Fruit fly (Drosophila melanogaster) whole organism, embryonic: Measurements from ENCODE around the gene Sfxn2.

ENCODE experiments used
- CG11456 ChIP-seq: fragments of 200-800 bp; sonication (Bioruptor generic); IDR thresholded peaks from 3 replicates; pipeline ENCODE4 v1.3.6; 2022; ENCODE audit warnings: missing biosample characterization, missing genetic modification characterization
- CG11696 ChIP-seq: fragments of 200-800 bp; sonication (Bioruptor generic); IDR thresholded peaks from 2 replicates; pipeline ENCODE4 v1.3.6; 2022; ENCODE audit warnings: missing biosample characterization, missing genetic modification characterization
- CG13775 ChIP-seq: fragments of 200-800 bp; sonication (Bioruptor generic); optimal IDR thresholded peaks from 3 replicates; lab custom pipeline; 2017; ENCODE audit warnings: missing biosample characterization, mild to moderate bottlenecking, missing genetic modification characterization
- CG14667 ChIP-seq: fragments of 200-800 bp; sonication (Bioruptor generic); IDR thresholded peaks from 2 replicates; pipeline ENCODE4 v1.3.6; 2022; ENCODE audit warnings: missing biosample characterization, missing genetic modification characterization
- CG15479 ChIP-seq: fragments of 200-800 bp; sonication (Bioruptor generic); optimal IDR thresholded peaks from 3 replicates; lab custom pipeline; 2019; ENCODE audit warnings: missing biosample characterization, mild to moderate bottlenecking, missing genetic modification characterization, moderate library complexity
- CG17802 ChIP-seq: fragments of 200-800 bp; sonication (Bioruptor generic); optimal IDR thresholded peaks from 2 replicates; lab custom pipeline; 2018; ENCODE audit warnings: missing biosample characterization, mild to moderate bottlenecking, missing genetic modification characterization, moderate library complexity
- CG18599 ChIP-seq: fragments of 200-800 bp; sonication (Bioruptor generic); optimal IDR thresholded peaks from 3 replicates; lab custom pipeline; 2017; ENCODE audit warnings: missing biosample characterization, missing genetic modification characterization, mild to moderate bottlenecking, moderate library complexity, missing genetic modification reagents
- CG2116 ChIP-seq: fragments of 200-800 bp; sonication (Bioruptor generic); optimal IDR thresholded peaks from 3 replicates; lab custom pipeline; 2018; ENCODE audit warnings: missing biosample characterization, mild to moderate bottlenecking, missing genetic modification characterization
- CG2199 ChIP-seq: fragments of 200-800 bp; sonication (Bioruptor generic); IDR thresholded peaks from 3 replicates; pipeline ENCODE4 v1.3.6; 2022; ENCODE audit warnings: missing biosample characterization, missing genetic modification characterization
- CG9797 ChIP-seq: fragments of 200-800 bp; sonication (Bioruptor generic); optimal IDR thresholded peaks from 3 replicates; lab custom pipeline; 2018; ENCODE audit warnings: missing biosample characterization, mild to moderate bottlenecking, missing genetic modification characterization
- Dfd ChIP-seq, 2 experiments: fragments of >200 bp; optimal IDR thresholded peaks; 2 replicates each; lab custom pipeline; 2017; ENCODE audit warnings: missing biosample characterization in 2 of 2, missing genetic modification characterization in 2 of 2
- Dp ChIP-seq: fragments of 200-800 bp; sonication (Bioruptor generic); optimal IDR thresholded peaks from 2 replicates; lab custom pipeline; 2018; ENCODE audit warnings: missing biosample characterization, mild to moderate bottlenecking, missing genetic modification characterization, moderate library complexity
- Elba2 ChIP-seq: fragments of 200-800 bp; sonication (Bioruptor generic); optimal IDR thresholded peaks from 3 replicates; lab custom pipeline; 2016; ENCODE audit warnings: missing biosample characterization, missing genetic modification characterization
- HmgD ChIP-seq: fragments of 200-800 bp; sonication (Bioruptor generic); optimal IDR thresholded peaks from 3 replicates; lab custom pipeline; 2016; ENCODE audit warnings: missing biosample characterization, missing genetic modification characterization
- Kr ChIP-seq: fragments of 200-800 bp; sonication (Bioruptor generic); optimal IDR thresholded peaks from 2 replicates; lab custom pipeline; 2017; ENCODE audit warnings: missing biosample characterization, mild to moderate bottlenecking, missing genetic modification characterization
- Oli ChIP-seq: fragments of 200-800 bp; sonication (Bioruptor generic); optimal IDR thresholded peaks from 2 replicates; lab custom pipeline; 2018; ENCODE audit warnings: missing biosample characterization, mild to moderate bottlenecking, missing genetic modification characterization, moderate library complexity
- Stat92E ChIP-seq, 3 experiments: fragments of >200 bp in 2 of 3; fragments of 200-800 bp in 1 of 3; sonication (Bioruptor generic) in 1 of 3; optimal IDR thresholded peaks; 2 replicates each; lab custom pipeline; 2017 to 2019; ENCODE audit warnings: missing biosample characterization in 3 of 3, missing genetic modification characterization in 3 of 3, mild to moderate bottlenecking in 1 of 3, moderate library complexity in 1 of 3
- Vsx1 ChIP-seq: fragments of 200-800 bp; sonication (Bioruptor generic); optimal IDR thresholded peaks from 2 replicates; lab custom pipeline; 2017; ENCODE audit warnings: missing biosample characterization, mild to moderate bottlenecking, missing genetic modification characterization, missing genetic modification reagents
- abd-A ChIP-seq: fragments of 200-800 bp; sonication (Bioruptor generic); optimal IDR thresholded peaks from 3 replicates; lab custom pipeline; 2019; ENCODE audit warnings: missing biosample characterization, mild to moderate bottlenecking, missing genetic modification characterization, moderate library complexity
- ato ChIP-seq: fragments of 200-800 bp; sonication (Bioruptor generic); IDR thresholded peaks from 2 replicates; pipeline ENCODE4 v1.3.6; 2022; ENCODE audit warnings: missing biosample characterization, missing genetic modification characterization; ENCODE audit not compliant: partially characterized antibody
- bbx ChIP-seq: fragments of 200-800 bp; sonication (Bioruptor generic); IDR thresholded peaks from 2 replicates; pipeline ENCODE4 v1.3.6; 2022; ENCODE audit warnings: missing biosample characterization, missing genetic modification characterization; ENCODE audit not compliant: partially characterized antibody
- cad ChIP-seq: fragments of >200 bp; optimal IDR thresholded peaks from 2 replicates; lab custom pipeline; 2017; ENCODE audit warnings: missing biosample characterization, missing genetic modification characterization
- cas ChIP-seq: fragments of 200-800 bp; sonication (Bioruptor generic); IDR thresholded peaks from 2 replicates; pipeline ENCODE4 v1.3.6; 2022; ENCODE audit warnings: missing biosample characterization, missing genetic modification characterization
- ci ChIP-seq: fragments of 200-800 bp; sonication (Bioruptor generic); IDR thresholded peaks from 3 replicates; pipeline ENCODE4 v1.3.6; 2022; ENCODE audit warnings: missing biosample characterization, missing genetic modification characterization
- crol ChIP-seq: fragments of 200-800 bp; sonication (Bioruptor generic); IDR thresholded peaks from 2 replicates; pipeline ENCODE4 v1.3.6; 2022; ENCODE audit warnings: missing biosample characterization, missing genetic modification characterization
- dmrt99B ChIP-seq: fragments of 200-800 bp; sonication (Bioruptor generic); optimal IDR thresholded peaks from 2 replicates; lab custom pipeline; 2018; ENCODE audit warnings: missing biosample characterization, mild to moderate bottlenecking, missing genetic modification characterization, moderate library complexity
- fd3F ChIP-seq: fragments of 200-800 bp; sonication (Bioruptor generic); optimal IDR thresholded peaks from 2 replicates; lab custom pipeline; 2018; ENCODE audit warnings: missing biosample characterization, mild to moderate bottlenecking, missing genetic modification characterization, moderate library complexity
- gcm2 ChIP-seq: fragments of 200-800 bp; sonication (Bioruptor generic); optimal IDR thresholded peaks from 2 replicates; lab custom pipeline; 2016; ENCODE audit warnings: missing biosample characterization, missing genetic modification characterization
- gem ChIP-seq: fragments of 200-800 bp; sonication (Bioruptor generic); optimal IDR thresholded peaks from 2 replicates; lab custom pipeline; 2019; ENCODE audit warnings: missing biosample characterization, mild to moderate bottlenecking, missing genetic modification characterization, moderate library complexity
- hb ChIP-seq: fragments of 200-800 bp; sonication (Bioruptor generic); IDR thresholded peaks from 3 replicates; pipeline ENCODE4 v1.3.6; 2022; ENCODE audit warnings: missing biosample characterization, missing genetic modification characterization; ENCODE audit not compliant: partially characterized antibody
- insv ChIP-seq, 2 experiments: fragments of 200-800 bp; sonication (Bioruptor generic); optimal IDR thresholded peaks; 3 replicates each; lab custom pipeline; 2016 to 2018; ENCODE audit warnings: missing biosample characterization in 2 of 2, missing genetic modification characterization in 2 of 2
- jing ChIP-seq: fragments of 200-800 bp; sonication (Bioruptor generic); optimal IDR thresholded peaks from 2 replicates; lab custom pipeline; 2018; ENCODE audit warnings: missing biosample characterization, mild to moderate bottlenecking, missing genetic modification characterization
- kni ChIP-seq: fragments of 200-800 bp; sonication (Bioruptor generic); optimal IDR thresholded peaks from 3 replicates; lab custom pipeline; 2017; ENCODE audit warnings: mild to moderate bottlenecking, missing biosample characterization, missing genetic modification reagents, missing genetic modification characterization
- lola ChIP-seq, 3 experiments: fragments of >200 bp in 2 of 3; fragments of 200-800 bp in 1 of 3; sonication (Bioruptor generic) in 1 of 3; optimal IDR thresholded peaks; 2 replicates each; lab custom pipeline; 2017 to 2019; ENCODE audit warnings: missing biosample characterization in 3 of 3, missing genetic modification characterization in 3 of 3, mild to moderate bottlenecking in 1 of 3, moderate library complexity in 1 of 3
- pb ChIP-seq: fragments of 200-800 bp; sonication (Bioruptor generic); optimal IDR thresholded peaks from 3 replicates; lab custom pipeline; 2016; ENCODE audit warnings: missing biosample characterization, missing genetic modification characterization
- ranshi ChIP-seq: fragments of 200-800 bp; sonication (Bioruptor generic); IDR thresholded peaks from 2 replicates; pipeline ENCODE4 v1.3.6; 2022; ENCODE audit warnings: missing biosample characterization, missing genetic modification characterization
- sc ChIP-seq, 3 experiments: fragments of >200 bp in 2 of 3; fragments of 200-800 bp in 1 of 3; sonication (Bioruptor generic) in 1 of 3; optimal IDR thresholded peaks; 2 replicates in 2 of 3; 3 replicates in 1 of 3; lab custom pipeline; 2017; ENCODE audit warnings: mild to moderate bottlenecking in 1 of 3, missing biosample characterization in 1 of 3, missing genetic modification characterization in 1 of 3, missing genetic modification reagents in 1 of 3
- sug ChIP-seq: fragments of 200-800 bp; optimal IDR thresholded peaks from 2 replicates; lab custom pipeline; 2019; ENCODE audit warnings: missing biosample characterization, mild to moderate bottlenecking, missing genetic modification characterization, moderate library complexity
- tgo ChIP-seq: fragments of 200-800 bp; sonication (Bioruptor generic); IDR thresholded peaks from 3 replicates; pipeline ENCODE4 v1.3.6; 2022; ENCODE audit warnings: missing biosample characterization, missing genetic modification characterization
- zen ChIP-seq: fragments of 200-800 bp; sonication (Bioruptor generic); optimal IDR thresholded peaks from 3 replicates; lab custom pipeline; 2018; ENCODE audit warnings: missing biosample characterization, mild to moderate bottlenecking, missing genetic modification characterization, moderate library complexity

The Sfxn2 gene

dm6 chr3L:19036119-19036518, 26.8 kb upstream of the Sfxn2 start (continued):
- TF ChIP-seq lola (GFP tag; optimal IDR thresholded peaks at IDR 0.05; lab: Kevin White, UChicago) (no peak), Kr (GFP tag; lab: Kevin White, UChicago) (peak; percentile 91), CG13775 (no peak), dmrt99B (tag; lab: Kevin White, UChicago) (no peak), CG2116 (GFP tag; lab: Kevin White, UChicago) (no peak), Vsx1 (GFP tag; lab: Kevin White, UChicago) (no peak), HmgD (no peak), gem (tag; lab: Kevin White, UChicago) (no peak), ranshi (GFP tag; lab: Robert Waterston, UW) (no peak), sug (no peak), sc (optimal IDR thresholded peaks at IDR 0.05; lab: Kevin White, UChicago) (no peak), sc (GFP tag; optimal IDR thresholded peaks at IDR 0.05; lab: Kevin White, UChicago) (no peak), Stat92E (GFP tag; optimal IDR thresholded peaks at IDR 0.05; lab: Kevin White, UChicago) (peak in 1 of 3 experiments; percentile 87), fd3F (GFP tag; lab: Kevin White, UChicago) (no peak), CG17802 (tag; lab: Kevin White, UChicago) (no peak), Dfd (GFP tag; optimal IDR thresholded peaks at IDR 0.05; lab: Kevin White, UChicago) (no peak), tgo (GFP tag; lab: Robert Waterston, UW) (no peak), ato (GFP tag; lab: Robert Waterston, UW) (no peak), abd-A (tag; lab: Kevin White, UChicago) (peak; percentile 39), CG11456 (no peak), CG15479 (GFP tag; lab: Kevin White, UChicago) (no peak), CG2199 (GFP tag; lab: Robert Waterston, UW) (no peak), kni (peak; percentile 76), CG9797 (GFP tag; lab: Kevin White, UChicago) (no peak), CG14667 (GFP tag; lab: Robert Waterston, UW) (no peak), CG18599 (GFP tag; lab: Kevin White, UChicago) (no peak), ci (no peak), cas (GFP tag; lab: Robert Waterston, UW) (no peak), hb (GFP tag; lab: Robert Waterston, UW) (no peak), zen (tag; lab: Kevin White, UChicago) (peak; percentile 74), Dp (GFP tag; lab: Kevin White, UChicago) (no peak), cad (GFP tag; lab: Kevin White, UChicago) (peak; percentile 50), crol (GFP tag; lab: Robert Waterston, UW) (0 out of 2 replicates have a peak, but pooled peaks have one; percentile 24), CG11696 (GFP tag; lab: Robert Waterston, UW) (no peak), bbx (GFP tag; lab: Robert Waterston, UW) (no peak), jing (no peak), Oli (tag; lab: Kevin White, UChicago) (no peak), insv (GFP tag; optimal IDR thresholded peaks at IDR 0.05; lab: Kevin White, UChicago) (no peak), Elba2 (GFP tag; lab: Kevin White, UChicago) (no peak), gcm2 (no peak), pb (GFP tag; lab: Kevin White, UChicago) (no peak)
